Worm (Caenorhabditis elegans) whole organism, L4/young adult: ENCODE results near the gene F21C10.1.

Experiments used
- W03F9.2 ChIP-seq: fragments of 150-350 bp; optimal IDR thresholded peaks from 2 replicates; lab custom pipeline; 2014; ENCODE audit warnings: missing biosample characterization, missing genetic modification characterization
- dao-5 ChIP-seq: sonication (generic microtip); optimal IDR thresholded peaks from 2 replicates; lab custom pipeline; 2016; ENCODE audit warnings: missing genotype, missing genetic modification characterization, moderate library complexity, missing compliant biosample characterization
- him-1 ChIP-seq: sonication (generic microtip); optimal IDR thresholded peaks from 2 replicates; lab custom pipeline; 2016; ENCODE audit warnings: missing genotype, missing genetic modification reagents, missing genetic modification characterization, missing compliant biosample characterization

Gene F21C10.1

DNA sequence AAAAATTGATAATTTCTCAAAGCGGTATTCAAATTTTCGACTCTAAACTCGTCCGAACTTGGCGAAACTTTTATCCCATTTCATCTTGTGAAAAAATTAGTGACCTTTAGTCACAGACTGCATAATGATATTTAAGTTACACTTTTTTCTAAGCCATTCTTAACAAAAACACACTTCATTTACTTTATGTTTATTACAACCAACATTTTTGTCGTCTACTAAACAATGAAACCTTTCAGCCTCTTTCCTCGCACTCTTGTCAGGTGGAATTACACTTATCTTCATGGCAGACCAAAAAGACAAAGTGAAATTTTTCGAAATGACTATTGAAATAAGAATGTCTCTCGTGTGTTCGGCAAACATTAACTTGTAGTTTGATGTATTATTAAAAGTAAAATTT, 31.8 kb downstream of the F21C10.1 start:
- TF ChIP-seq W03F9.2 (no peak), him-1 (tag; lab: Kevin White, UChicago) (no peak), dao-5 (tag; lab: Kevin White, UChicago) (no peak)

DNA sequence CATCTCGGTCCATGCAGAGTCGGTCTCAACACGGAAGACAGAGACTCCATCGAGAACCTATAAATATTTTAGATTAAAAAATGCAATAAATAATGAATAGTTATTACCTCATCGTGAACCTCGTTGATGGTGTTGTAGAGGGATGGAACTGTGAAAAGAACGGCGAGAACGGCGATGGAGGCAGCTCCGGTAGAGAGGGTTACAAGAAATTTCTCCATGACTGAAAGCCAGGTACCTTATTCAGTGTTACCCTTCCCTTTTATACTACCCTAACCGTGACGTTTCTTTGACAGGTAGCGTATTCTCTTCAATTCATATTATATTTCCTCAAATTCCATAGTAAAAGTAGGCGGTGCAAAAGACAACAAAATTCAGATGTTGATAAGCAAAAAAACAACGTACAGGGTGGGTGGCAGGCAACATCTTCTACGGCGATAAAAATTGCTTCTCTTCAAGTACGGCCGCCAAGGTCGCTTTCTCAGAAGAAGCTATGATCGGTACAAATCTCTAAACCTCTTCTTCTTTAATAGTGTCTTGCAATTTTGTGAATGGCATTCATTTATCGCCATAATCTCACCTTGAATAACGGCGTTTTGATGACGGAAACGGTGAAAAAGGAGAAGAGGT, 33.0 kb downstream of the F21C10.1 start, which contains the start of gene col-10:
TSS of gene col-10 (minus strand) at position 235 of the 627 bp plus-strand sequence.
- TF ChIP-seq him-1 (tag; lab: Kevin White, UChicago) (no peak), dao-5 (tag; lab: Kevin White, UChicago) (no peak), W03F9.2 (no peak)

DNA sequence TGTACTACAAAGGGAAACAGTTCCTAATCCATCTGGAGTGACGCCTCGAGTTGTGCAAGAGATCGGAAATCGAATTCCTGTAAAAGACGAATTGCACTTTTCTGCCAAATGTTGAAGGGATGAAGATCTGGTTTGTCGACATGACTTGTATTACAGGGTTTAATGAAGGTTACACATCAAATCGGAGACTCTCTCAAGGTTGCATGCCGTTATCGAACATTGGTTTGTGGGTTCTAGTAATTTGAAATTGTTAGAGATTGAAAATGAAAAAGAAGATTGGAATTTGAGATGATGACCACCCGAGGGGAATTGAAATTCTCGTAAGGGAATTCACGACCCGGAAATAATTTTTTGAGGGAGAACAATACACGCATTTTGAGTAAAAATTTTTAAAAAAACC, 34.2 kb downstream of the F21C10.1 start:
- TF ChIP-seq dao-5 (tag; lab: Kevin White, UChicago), result no peak
- TF ChIP-seq him-1 (tag; lab: Kevin White, UChicago), result no peak
- TF ChIP-seq W03F9.2, result no peak

DNA sequence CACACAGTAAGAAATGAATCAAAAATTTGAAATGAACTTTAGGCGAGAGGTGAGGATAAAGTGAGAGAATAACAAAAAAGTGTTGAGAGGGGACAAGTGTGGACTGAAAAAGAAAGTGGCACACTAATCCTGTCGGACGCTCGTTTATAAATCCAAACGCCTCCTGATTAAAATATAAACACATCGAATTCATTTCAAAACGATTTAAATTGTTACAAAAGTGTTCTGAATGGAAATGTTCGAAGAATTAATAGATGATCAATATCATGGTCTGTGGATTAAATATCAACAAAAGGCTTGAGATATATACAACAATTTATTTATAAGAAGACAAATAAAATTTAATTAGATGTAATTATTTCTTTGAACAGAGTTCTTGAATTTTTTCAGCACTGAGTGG, 35.9 kb downstream of the F21C10.1 start, which contains the start of gene B0222.11:
TSS of gene B0222.11 (minus strand) at position 101 of the 400 bp plus-strand sequence.
- TF ChIP-seq dao-5 (tag; lab: Kevin White, UChicago), result no peak
- no peak for TF ChIP-seq W03F9.2
- no peak for TF ChIP-seq him-1 (tag; lab: Kevin White, UChicago)

DNA sequence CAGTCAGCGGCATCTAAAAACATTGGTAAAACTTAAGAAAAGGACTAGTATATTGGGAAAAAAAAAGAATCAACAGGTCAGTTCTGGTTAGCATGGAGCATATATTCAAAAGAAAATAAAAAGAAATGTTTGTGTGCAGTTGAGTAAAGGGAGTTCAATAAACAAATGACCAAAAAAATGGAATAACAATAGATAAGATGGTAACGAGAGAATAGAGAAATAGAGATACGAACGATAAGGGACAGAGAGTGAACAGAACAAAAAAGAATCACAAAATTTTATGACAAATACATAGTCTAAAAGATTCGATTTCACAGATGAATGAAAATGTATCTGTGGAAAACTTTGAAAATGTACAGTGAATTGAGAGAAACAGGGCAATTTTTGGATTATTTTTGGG, 40.8 kb downstream of the F21C10.1 start, which contains the start of gene gad-3:
TSS of gene gad-3 (minus strand) at position 17 of the 400 bp plus-strand sequence.
- no peak for TF ChIP-seq W03F9.2
- TF ChIP-seq him-1 (tag; lab: Kevin White, UChicago), result no peak
- TF ChIP-seq dao-5 (tag; lab: Kevin White, UChicago), result no peak

DNA sequence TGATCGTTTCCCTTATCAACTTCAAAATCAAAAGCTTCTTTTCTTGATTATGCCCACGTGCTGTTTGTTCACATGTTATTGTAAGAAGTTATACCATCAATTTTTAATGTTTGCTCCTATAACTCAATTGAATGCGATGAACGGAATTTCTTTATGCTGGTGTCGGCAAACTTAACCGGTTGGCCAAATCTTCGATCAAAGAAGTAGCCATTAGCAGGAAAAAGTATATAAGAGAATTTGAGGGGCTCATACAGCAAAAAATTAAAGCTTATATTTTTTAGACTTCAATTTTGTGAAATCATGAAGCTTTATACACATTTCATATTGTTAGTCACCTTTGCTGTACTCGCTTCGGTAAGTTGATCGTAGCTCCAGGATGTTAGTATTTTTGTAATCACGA, 41.6 kb downstream of the F21C10.1 start, which contains the start of gene pqn-16:
TSS of gene pqn-16 (plus strand) at position 301 of the 400 bp plus-strand sequence.
- TF ChIP-seq him-1 (tag; lab: Kevin White, UChicago) (no peak), dao-5 (tag; lab: Kevin White, UChicago) (no peak), W03F9.2 (no peak)

DNA sequence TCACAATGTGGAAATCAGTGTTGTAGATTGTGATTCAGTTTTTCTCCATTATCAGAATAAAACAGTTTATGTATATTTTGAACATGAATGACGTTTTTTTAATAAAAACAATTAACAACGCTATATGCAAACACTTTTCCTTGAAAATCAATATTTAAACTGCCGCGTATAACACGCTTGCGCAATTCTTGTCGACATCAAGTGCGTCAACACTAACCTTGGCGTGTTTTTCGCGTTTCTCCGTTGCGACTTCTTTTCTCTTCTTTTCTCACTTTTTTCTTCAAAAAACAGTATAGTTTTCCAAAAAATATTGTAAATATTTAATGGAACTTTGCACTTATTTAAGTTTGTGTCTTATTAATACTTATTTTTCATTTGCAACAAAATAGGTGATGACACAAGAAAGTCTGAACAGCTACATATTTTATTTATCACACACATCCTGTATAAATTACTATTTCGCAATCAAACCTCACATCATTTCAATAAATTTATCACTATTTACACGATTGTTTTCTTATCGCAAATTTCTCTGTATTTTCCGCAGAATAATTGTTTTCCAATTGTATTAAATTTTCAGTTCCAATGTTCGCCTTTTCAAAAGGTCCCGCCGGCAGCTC, 43.2 kb downstream of the F21C10.1 start, which contains the start of gene spas-1:
TSS of gene spas-1 (plus strand) at position 572 of the 620 bp plus-strand sequence.
- TF ChIP-seq W03F9.2 (peak; percentile 92), dao-5 (tag; lab: Kevin White, UChicago) (no peak)

DNA sequence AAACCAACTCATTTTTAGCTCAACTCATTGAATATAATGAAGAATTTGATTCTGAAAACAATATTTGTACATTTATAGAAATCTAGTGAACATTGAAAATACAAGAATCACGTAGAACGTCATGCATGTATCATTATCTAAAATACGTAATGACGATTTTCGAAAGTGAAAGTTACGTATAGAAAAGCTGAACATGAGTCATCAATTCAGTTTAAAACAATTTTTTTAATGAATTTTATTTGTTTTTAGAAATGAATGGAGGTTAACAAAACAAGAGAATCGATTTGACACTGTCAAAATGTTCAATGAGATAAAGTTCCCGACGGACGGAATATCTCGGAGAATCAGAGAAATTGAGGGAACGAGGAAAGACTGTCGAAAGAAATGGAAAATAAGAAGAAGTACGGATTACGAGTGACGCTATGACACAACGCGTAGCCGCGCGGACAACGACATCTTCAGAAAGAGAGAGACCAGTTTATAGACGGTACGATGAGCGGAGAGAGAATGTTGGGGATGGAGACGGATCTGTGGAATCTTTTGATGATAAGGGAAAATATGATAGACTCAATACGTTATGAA, 49.6 kb downstream of the F21C10.1 start, which contains the start of gene ptr-1:
TSS of gene ptr-1 (minus strand) at position 51 of the 582 bp plus-strand sequence.
- no peak for TF ChIP-seq W03F9.2
- no peak for TF ChIP-seq him-1 (tag; lab: Kevin White, UChicago)
- TF ChIP-seq dao-5 (tag; lab: Kevin White, UChicago), result no peak
